Fruit fly (Drosophila melanogaster) whole organism, wandering third instar larva: ENCODE results near the gene CG43679.

ENCODE experiments used
- Abd-B ChIP-seq: fragments of >200 bp; optimal IDR thresholded peaks from 2 replicates; lab custom pipeline; 2017; ENCODE audit warnings: missing biosample characterization, missing genetic modification characterization
- CG32264 ChIP-seq: fragments of 200-800 bp; sonication (Bioruptor generic); optimal IDR thresholded peaks from 2 replicates; lab custom pipeline; 2016; ENCODE audit warnings: missing biosample characterization, missing genetic modification characterization
- CG9705 ChIP-seq: fragments of 200-800 bp; sonication (Bioruptor generic); optimal IDR thresholded peaks from 2 replicates; lab custom pipeline; 2018; ENCODE audit warnings: missing biosample characterization, mild to moderate bottlenecking, missing genetic modification characterization
- CrebA ChIP-seq: fragments of 200-800 bp; sonication (Bioruptor generic); optimal IDR thresholded peaks from 2 replicates; lab custom pipeline; 2016; ENCODE audit warnings: missing biosample characterization, mild to moderate bottlenecking, missing genetic modification characterization, borderline replicate concordance
- Dfd ChIP-seq: fragments of >200 bp; optimal IDR thresholded peaks from 2 replicates; lab custom pipeline; 2017; ENCODE audit warnings: missing biosample characterization, missing genetic modification characterization
- Dif ChIP-seq: fragments of 200-275, 200-300 bp; sonication (Bioruptor generic); optimal IDR thresholded peaks from 2 replicates; lab custom pipeline; 2018; ENCODE audit warnings: missing biosample characterization, missing genetic modification characterization; ENCODE audit not compliant: partially characterized antibody
- GATAd ChIP-seq: sonication (Bioruptor generic); optimal IDR thresholded peaks from 2 replicates; lab custom pipeline; 2016; ENCODE audit warnings: missing biosample characterization, missing genetic modification characterization
- HLH106 ChIP-seq: fragments of 200-800 bp; optimal IDR thresholded peaks from 3 replicates; lab custom pipeline; 2019; ENCODE audit warnings: missing biosample characterization, mild to moderate bottlenecking, missing genetic modification characterization, moderate library complexity
- Hnf4 ChIP-seq: fragments of 200-800 bp; sonication (Bioruptor generic); optimal IDR thresholded peaks from 2 replicates; lab custom pipeline; 2016; ENCODE audit warnings: missing biosample characterization, mild to moderate bottlenecking, missing genetic modification characterization
- Hr78 ChIP-seq: fragments of >200 bp; optimal IDR thresholded peaks from 2 replicates; lab custom pipeline; 2017; ENCODE audit warnings: missing biosample characterization, missing genetic modification characterization
- Hr83 ChIP-seq: fragments of 200-300 bp; sonication (Bioruptor generic); optimal IDR thresholded peaks from 2 replicates; lab custom pipeline; 2016; ENCODE audit warnings: missing biosample characterization, mild to moderate bottlenecking, missing genetic modification characterization, moderate library complexity; ENCODE audit not compliant: poor library complexity, severe bottlenecking
- Jra ChIP-seq: sonication (Bioruptor generic); optimal IDR thresholded peaks from 2 replicates; lab custom pipeline; 2016; ENCODE audit warnings: missing biosample characterization, missing genetic modification characterization
- Mio ChIP-seq: sonication (Bioruptor generic); optimal IDR thresholded peaks from 2 replicates; lab custom pipeline; 2016; ENCODE audit warnings: missing biosample characterization, missing genetic modification characterization
- Myc ChIP-seq: fragments of >200 bp; optimal IDR thresholded peaks from 2 replicates; lab custom pipeline; 2017
- N ChIP-seq: fragments of >200 bp; optimal IDR thresholded peaks from 2 replicates; lab custom pipeline; 2018; ENCODE audit warnings: missing biosample characterization, missing external identifiers, missing genetic modification characterization
- OdsH ChIP-seq: fragments of 200-800 bp; sonication (Bioruptor generic); optimal IDR thresholded peaks from 2 replicates; lab custom pipeline; 2016; ENCODE audit warnings: missing biosample characterization, mild to moderate bottlenecking, missing genetic modification characterization
- Rel ChIP-seq, 2 experiments: fragments of 200-800 bp; sonication (Bioruptor generic) in 1 of 2; optimal IDR thresholded peaks; 2 replicates in 1 of 2; 3 replicates in 1 of 2; lab custom pipeline; 2016 to 2019; ENCODE audit warnings: mild to moderate bottlenecking in 2 of 2, missing biosample characterization in 2 of 2, missing genetic modification characterization in 2 of 2, moderate library complexity in 1 of 2
- Sp1 ChIP-seq: fragments of 200-800 bp; sonication (Bioruptor generic); optimal IDR thresholded peaks from 3 replicates; lab custom pipeline; 2019; ENCODE audit warnings: missing biosample characterization, mild to moderate bottlenecking, missing genetic modification characterization, moderate library complexity
- Vsx2 ChIP-seq: fragments of 200-300, 225-300 bp; sonication (Bioruptor generic); optimal IDR thresholded peaks from 2 replicates; lab custom pipeline; 2018; ENCODE audit warnings: missing biosample characterization, missing genetic modification characterization; ENCODE audit not compliant: partially characterized antibody
- br ChIP-seq: fragments of 200-800 bp; sonication (Bioruptor generic); optimal IDR thresholded peaks from 2 replicates; lab custom pipeline; 2016; ENCODE audit warnings: missing biosample characterization, missing genetic modification characterization
- brk ChIP-seq: fragments of 200-800 bp; sonication (Bioruptor generic); optimal IDR thresholded peaks from 2 replicates; lab custom pipeline; 2016; ENCODE audit warnings: missing biosample characterization, mild to moderate bottlenecking, missing genetic modification characterization
- dl ChIP-seq, 2 experiments: fragments of 175-275, 200-275 bp in 1 of 2; fragments of 200-275 bp in 1 of 2; sonication (Bioruptor generic); optimal IDR thresholded peaks; lab custom pipeline; 2018; ENCODE audit warnings: mild to moderate bottlenecking in 2 of 2, missing biosample characterization in 2 of 2, missing genetic modification characterization in 2 of 2, moderate library complexity in 2 of 2; ENCODE audit not compliant: partially characterized antibody in 2 of 2, insufficient read depth in 1 of 2
- dmrt93B ChIP-seq: fragments of 200-800 bp; sonication (Bioruptor generic); optimal IDR thresholded peaks from 2 replicates; lab custom pipeline; 2018; ENCODE audit warnings: missing biosample characterization, mild to moderate bottlenecking, missing genetic modification characterization
- dsf ChIP-seq: sonication (Bioruptor generic); optimal IDR thresholded peaks from 2 replicates; lab custom pipeline; 2016; ENCODE audit warnings: missing biosample characterization, missing genetic modification characterization, borderline replicate concordance
- ey ChIP-seq: fragments of 200-800 bp; sonication (Bioruptor generic); optimal IDR thresholded peaks from 2 replicates; lab custom pipeline; 2016; ENCODE audit warnings: missing biosample characterization, missing genetic modification characterization
- foxo ChIP-seq, 2 experiments: fragments of 200-800 bp; sonication (Bioruptor generic); optimal IDR thresholded peaks; 2 replicates in 1 of 2; 3 replicates in 1 of 2; lab custom pipeline; 2016 to 2017; ENCODE audit warnings: missing biosample characterization in 2 of 2, missing genetic modification characterization in 2 of 2
- fru ChIP-seq: fragments of 200-800 bp; sonication (Bioruptor generic); optimal IDR thresholded peaks from 3 replicates; lab custom pipeline; 2016; ENCODE audit warnings: missing biosample characterization, mild to moderate bottlenecking, missing genetic modification characterization
- h ChIP-seq: fragments of 200-800 bp; sonication (Bioruptor generic); optimal IDR thresholded peaks from 3 replicates; lab custom pipeline; 2016; ENCODE audit warnings: missing biosample characterization, mild to moderate bottlenecking, missing genetic modification characterization
- jim ChIP-seq: fragments of 175-275, 200-325 bp; sonication (Bioruptor generic); optimal IDR thresholded peaks from 2 replicates; lab custom pipeline; 2016; ENCODE audit warnings: missing biosample characterization, mild to moderate bottlenecking, missing genetic modification characterization
- lola ChIP-seq: fragments of >200 bp; optimal IDR thresholded peaks from 2 replicates; lab custom pipeline; 2017; ENCODE audit warnings: missing biosample characterization, missing genetic modification characterization
- pan ChIP-seq: fragments of >200 bp; optimal IDR thresholded peaks from 2 replicates; lab custom pipeline; 2017
- psq ChIP-seq: fragments of 200-800 bp; sonication (Bioruptor generic); optimal IDR thresholded peaks from 3 replicates; lab custom pipeline; 2017; ENCODE audit warnings: missing biosample characterization, mild to moderate bottlenecking, missing genetic modification characterization, moderate library complexity
- rgr ChIP-seq: fragments of 200-800 bp; sonication (Bioruptor generic); optimal IDR thresholded peaks from 3 replicates; lab custom pipeline; 2016; ENCODE audit warnings: missing biosample characterization, mild to moderate bottlenecking, missing genetic modification characterization
- sage ChIP-seq: fragments of 200-800 bp; sonication (Bioruptor generic); optimal IDR thresholded peaks from 2 replicates; lab custom pipeline; 2016; ENCODE audit warnings: missing biosample characterization, mild to moderate bottlenecking, missing genetic modification characterization
- sv ChIP-seq: fragments of 200-800 bp; sonication (Bioruptor generic); optimal IDR thresholded peaks from 3 replicates; lab custom pipeline; 2016; ENCODE audit warnings: missing biosample characterization, missing genetic modification characterization
- tai ChIP-seq: sonication (Bioruptor generic); optimal IDR thresholded peaks from 2 replicates; lab custom pipeline; 2016; ENCODE audit warnings: missing biosample characterization, missing genetic modification characterization
- usp ChIP-seq: fragments of >200 bp; optimal IDR thresholded peaks from 2 replicates; lab custom pipeline; 2017; ENCODE audit warnings: missing biosample characterization, missing genetic modification characterization
- woc ChIP-seq: sonication (Bioruptor generic); optimal IDR thresholded peaks from 2 replicates; lab custom pipeline; 2016; ENCODE audit warnings: missing biosample characterization, mild to moderate bottlenecking, missing genetic modification characterization

Gene CG43679

DNA sequence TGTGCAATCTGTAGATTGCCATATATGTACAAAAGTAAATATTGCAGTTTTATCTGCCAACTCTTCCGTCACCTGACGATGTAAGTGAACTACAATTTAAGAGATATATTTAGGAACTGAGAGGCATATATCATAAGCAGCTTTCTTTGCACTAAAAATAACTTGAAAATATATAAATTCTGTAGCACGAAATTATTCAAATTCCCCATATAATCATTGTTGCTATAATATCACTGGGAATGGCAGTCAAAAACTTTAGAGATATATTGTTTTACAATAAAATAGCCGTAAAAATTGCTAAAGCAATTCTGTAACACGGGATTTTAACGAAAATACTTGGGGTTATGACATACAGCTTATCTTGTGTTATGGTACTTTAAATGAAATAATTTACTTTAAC lies at the start of gene CG43679:
Gene CG43679 (minus strand): TSS at position 101 of the 400 bp plus-strand sequence.
- TF ChIP-seq rgr (GFP tag; lab: Kevin White, UChicago) (no peak), CG32264 (no peak), woc (GFP tag; lab: Kevin White, UChicago) (no peak), GATAd (GFP tag; lab: Kevin White, UChicago) (no peak), pan (lab: Kevin White, UChicago) (no peak), jim (GFP tag; lab: Kevin White, UChicago) (no peak), dmrt93B (GFP tag; lab: Kevin White, UChicago) (no peak), Sp1 (no peak), usp (GFP tag; lab: Kevin White, UChicago) (no peak), Abd-B (no peak), Dif (GFP tag; lab: Kevin White, UChicago) (no peak), Rel (GFP tag; optimal IDR thresholded peaks at IDR 0.05; lab: Kevin White, UChicago) (no peak), Rel (tag; optimal IDR thresholded peaks at IDR 0.05; lab: Kevin White, UChicago) (no peak)

DNA sequence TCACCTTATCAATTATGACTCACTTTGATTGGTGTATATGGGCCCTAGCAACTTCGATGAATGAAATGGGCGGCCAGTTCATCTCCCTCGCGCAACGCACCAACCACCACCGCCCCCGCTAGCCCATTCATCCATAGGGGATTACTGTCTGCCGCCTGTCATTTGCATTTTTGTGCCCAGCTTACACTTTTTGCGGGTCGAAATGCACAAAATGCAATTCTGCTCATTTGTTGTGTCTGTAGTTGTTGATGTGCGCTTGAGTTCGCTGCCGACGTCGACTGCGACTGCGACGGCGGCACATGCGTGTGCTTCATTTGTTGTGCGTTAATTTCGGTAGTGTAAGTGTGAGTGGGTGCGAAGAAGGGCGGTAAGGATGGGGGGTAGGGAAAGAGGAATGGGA lies 49.8 kb upstream of the CG43679 start:
- TF ChIP-seq ey (GFP tag; lab: Kevin White, UChicago) (no peak), N (GFP tag; lab: Kevin White, UChicago) (no peak), sv (GFP tag; lab: Kevin White, UChicago) (no peak), fru (GFP tag; lab: Kevin White, UChicago) (no peak), OdsH (GFP tag; lab: Kevin White, UChicago) (no peak), foxo (GFP tag; optimal IDR thresholded peaks at IDR 0.05; lab: Kevin White, UChicago) (no peak), Sp1 (no peak), Abd-B (no peak), Dfd (no peak)
- TF ChIP-seq, all 38 proteins: peak for 0

- TF ChIP-seq dl (GFP tag; optimal IDR thresholded peaks at IDR 0.05; lab: Kevin White, UChicago; ENCODE audit: insufficient read depth in 1 of 2, partially characterized antibody in 2 of 2) (no peak), Rel (GFP tag; optimal IDR thresholded peaks at IDR 0.05; lab: Kevin White, UChicago) (no peak), Rel (tag; optimal IDR thresholded peaks at IDR 0.05; lab: Kevin White, UChicago) (peak; percentile 97)
Observed at dm6 chr3L:15099541-15099940, 48.3 kb upstream of the CG43679 start.

DNA sequence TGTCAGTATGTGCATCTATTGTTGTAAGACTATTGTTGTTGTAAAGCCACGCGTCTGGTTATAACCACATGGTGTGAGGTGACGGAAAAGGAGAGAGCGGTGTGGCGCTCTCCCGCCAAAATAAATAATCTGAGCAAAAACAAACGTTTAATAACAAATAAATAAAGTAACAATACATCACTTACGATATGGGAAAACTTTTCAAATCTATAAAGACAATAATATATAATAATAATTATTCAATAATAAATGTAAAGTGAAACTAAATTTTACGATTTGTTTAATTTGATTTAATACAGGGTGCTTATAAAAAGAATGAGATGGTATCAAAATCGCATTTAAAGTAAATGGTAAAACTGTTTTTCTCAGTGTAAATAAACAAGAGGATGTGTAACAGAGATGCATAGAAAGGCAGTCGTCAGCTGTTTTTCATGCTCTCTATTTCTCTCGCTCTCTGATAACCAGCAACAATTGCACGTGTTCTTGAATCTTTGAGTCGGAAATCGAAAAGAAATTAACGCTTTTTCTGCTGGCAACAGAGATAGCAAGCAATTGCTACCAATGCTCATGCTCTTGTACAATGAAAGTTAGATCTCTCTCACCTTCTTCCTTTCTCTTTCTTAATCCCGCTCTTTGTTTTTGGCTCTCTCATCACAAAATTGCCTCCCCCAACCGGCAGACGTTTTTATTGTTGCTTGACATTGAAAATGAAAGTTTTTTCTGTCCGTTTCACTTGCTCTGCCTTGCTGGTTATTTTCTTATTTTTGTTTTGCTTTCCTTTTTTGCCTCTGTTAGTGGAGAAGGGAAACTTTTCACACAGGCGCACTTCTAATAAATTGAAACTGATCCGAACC lies 47.7 kb upstream of the CG43679 start:
- TF ChIP-seq lola (GFP tag; lab: Kevin White, UChicago) (no peak), Hnf4 (GFP tag; lab: Kevin White, UChicago) (peak; percentile 54), br (GFP tag; lab: Kevin White, UChicago) (peak; percentile 14), rgr (GFP tag; lab: Kevin White, UChicago) (peak; percentile 54), Myc (no peak), h (GFP tag; lab: Kevin White, UChicago) (peak; percentile 64), Hr83 (GFP tag; lab: Kevin White, UChicago) (no peak), CG32264 (no peak), Mio (GFP tag; lab: Kevin White, UChicago) (no peak), Vsx2 (GFP tag; lab: Kevin White, UChicago) (no peak), Abd-B (no peak), tai (GFP tag; lab: Kevin White, UChicago) (no peak), GATAd (GFP tag; lab: Kevin White, UChicago) (no peak), Rel (GFP tag; optimal IDR thresholded peaks at IDR 0.05; lab: Kevin White, UChicago) (no peak), Rel (tag; optimal IDR thresholded peaks at IDR 0.05; lab: Kevin White, UChicago) (no peak), dmrt93B (GFP tag; lab: Kevin White, UChicago) (peak; percentile 48), woc (GFP tag; lab: Kevin White, UChicago) (no peak), psq (GFP tag; lab: Kevin White, UChicago) (peak; percentile 66), sv (GFP tag; lab: Kevin White, UChicago) (no peak), fru (GFP tag; lab: Kevin White, UChicago) (peak; percentile 60), Sp1 (peak; percentile 65), Hr78 (GFP tag; lab: Kevin White, UChicago) (no peak), foxo (GFP tag; optimal IDR thresholded peaks at IDR 0.05; lab: Kevin White, UChicago) (peak in 1 of 2 experiments; percentile 78), sage (no peak), jim (GFP tag; lab: Kevin White, UChicago) (no peak), Dif (GFP tag; lab: Kevin White, UChicago) (peak; percentile 35), Dfd (no peak), brk (GFP tag; lab: Kevin White, UChicago) (peak; percentile 59), dsf (GFP tag; lab: Kevin White, UChicago) (no peak), usp (GFP tag; lab: Kevin White, UChicago) (no peak), CG9705 (GFP tag; lab: Kevin White, UChicago) (peak; percentile 34), pan (lab: Kevin White, UChicago) (no peak), CrebA (GFP tag; lab: Kevin White, UChicago) (no peak), dl (GFP tag; optimal IDR thresholded peaks at IDR 0.05; lab: Kevin White, UChicago; ENCODE audit: insufficient read depth in 1 of 2, partially characterized antibody in 2 of 2) (no peak), Jra (GFP tag; lab: Kevin White, UChicago) (no peak), N (GFP tag; lab: Kevin White, UChicago) (no peak), OdsH (GFP tag; lab: Kevin White, UChicago) (peak; percentile 55), ey (GFP tag; lab: Kevin White, UChicago) (no peak), HLH106 (tag; lab: Kevin White, UChicago) (peak; percentile 84)
